Fruit fly (Drosophila melanogaster) whole organism, prepupa: ENCODE data around the gene eIF1A.
A peak's percentile ranks its signal among the peaks of the same experiment; 100 is the strongest.

Source experiments
- CG32006 ChIP-seq: fragments of 200-800 bp; sonication (Bioruptor generic); optimal IDR thresholded peaks from 3 replicates; lab custom pipeline; 2017; ENCODE audit warnings: missing biosample characterization, mild to moderate bottlenecking, missing genetic modification characterization
- CG4318 ChIP-seq: fragments of 200-800 bp; sonication (Bioruptor generic); optimal IDR thresholded peaks from 3 replicates; lab custom pipeline; 2017; ENCODE audit warnings: missing biosample characterization, mild to moderate bottlenecking, missing genetic modification characterization
- CG6792 ChIP-seq: fragments of 200-800 bp; sonication (Bioruptor generic); optimal IDR thresholded peaks from 3 replicates; lab custom pipeline; 2016; ENCODE audit warnings: missing biosample characterization, missing genetic modification characterization
- Eip78C ChIP-seq: fragments of 200-800 bp; sonication (Bioruptor generic); peaks from one replicate; lab custom pipeline; 2016; ENCODE audit warnings: missing biosample characterization, missing genetic modification characterization
- salr ChIP-seq, 2 experiments: fragments of 200-800 bp; sonication (Bioruptor generic); optimal IDR thresholded peaks; 3 replicates each; lab custom pipeline; 2016 to 2018; ENCODE audit warnings: missing biosample characterization in 2 of 2, missing genetic modification characterization in 2 of 2, mild to moderate bottlenecking in 1 of 2

The eIF1A gene

DNA sequence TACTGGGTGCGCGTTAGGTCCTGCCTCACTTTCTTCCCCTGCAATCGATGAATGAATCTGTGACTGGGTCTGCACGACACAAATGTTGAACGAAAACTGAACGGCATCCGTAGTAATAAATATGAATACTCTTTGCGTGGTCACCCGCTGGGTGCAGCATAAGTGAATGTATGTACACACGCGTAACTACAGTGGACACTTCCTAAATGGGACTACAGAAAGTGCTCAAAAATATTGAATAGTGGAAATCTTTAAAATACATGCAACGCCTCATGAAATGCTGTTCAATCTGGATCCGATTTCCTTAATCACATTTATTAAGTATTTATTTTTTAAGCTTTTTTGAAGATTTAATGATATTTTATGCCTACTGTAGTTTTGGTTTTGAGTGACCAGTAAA is 54.4 kb downstream of the eIF1A start, which contains the start of gene naz:
naz (minus strand) TSS at position 101 of the 400 bp plus-strand sequence.
- TF ChIP-seq Eip78C (GFP tag; lab: Kevin White, UChicago) = peak; percentile 32
- no peak for TF ChIP-seq CG4318 (GFP tag; lab: Kevin White, UChicago)
- TF ChIP-seq CG6792 (GFP tag; lab: Kevin White, UChicago) = no peak
- TF ChIP-seq salr (GFP tag; optimal IDR thresholded peaks at IDR 0.05; lab: Kevin White, UChicago) = no peak
- TF ChIP-seq CG32006 (GFP tag; lab: Kevin White, UChicago) = peak; percentile 21
- TF ChIP-seq, all 60 proteins: peak for 2
